Worm (Caenorhabditis elegans): ENCODE results near the gene nhr-68.

DNA sequence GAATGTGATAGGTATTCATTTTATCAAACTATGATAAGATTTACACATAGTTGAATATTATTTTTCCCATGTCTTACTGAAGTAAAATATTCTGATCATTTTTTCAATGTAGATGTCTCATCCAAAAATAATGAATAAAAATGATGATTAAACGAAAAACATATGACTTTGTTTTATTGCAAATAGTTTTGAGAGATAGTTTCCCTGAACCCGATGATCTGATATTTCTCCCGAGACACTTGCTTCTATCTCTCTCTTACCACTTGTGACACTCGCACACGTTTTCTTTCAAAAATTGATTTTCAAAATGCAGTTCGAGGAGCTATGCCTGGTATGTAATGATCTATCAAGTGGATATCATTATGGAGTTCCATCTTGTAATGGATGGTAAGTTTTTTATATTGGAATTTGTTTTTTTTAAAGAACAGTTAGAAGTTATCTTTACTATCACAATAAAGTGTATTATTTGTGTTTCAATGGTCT lies 3.0 kb upstream of the nhr-68 start, which contains the start of the genes nhr-101 and pms-2:
- TF ChIP-seq unc-39 (tag; optimal IDR thresholded peaks at IDR 0.05) (no peak), M03D4.4 (tag; optimal IDR thresholded peaks at IDR 0.05) (no peak), unc-62 (GFP tag; optimal IDR thresholded peaks at IDR 0.05) (no peak), ztf-11 (tag; optimal IDR thresholded peaks at IDR 0.05) (no peak), lsy-2 (tag; optimal IDR thresholded peaks at IDR 0.05) (no peak), mep-1 (tag; optimal IDR thresholded peaks at IDR 0.05) (no peak), nhr-76 (tag; optimal IDR thresholded peaks at IDR 0.05) (no peak), hlh-1 (tag; optimal IDR thresholded peaks at IDR 0.05) (no peak), drap-1 (GFP tag; optimal IDR thresholded peaks at IDR 0.05) (no peak), sptf-1 (tag; optimal IDR thresholded peaks at IDR 0.05) (no peak)

All from whole organism, mixed stage, embryonic.